Worm (Caenorhabditis elegans) whole organism, mixed stage, embryonic: ENCODE data around the gene fum-1.
A peak's percentile ranks its signal among the peaks of the same experiment; 100 is the strongest.

Experiments used
- cnd-1 ChIP-seq: fragments of 200-800 bp; sonication (Bioruptor generic); optimal IDR thresholded peaks from 2 replicates; lab custom pipeline; 2018; ENCODE audit warnings: mild to moderate bottlenecking, missing genetic modification characterization, missing compliant biosample characterization
- elt-1 ChIP-seq: sonication (generic microtip); optimal IDR thresholded peaks from 2 replicates; lab custom pipeline; 2017; ENCODE audit warnings: missing genetic modification characterization, mild to moderate bottlenecking, missing compliant biosample characterization, antibody characterized with exemption, moderate library complexity, borderline replicate concordance; ENCODE audit not compliant: insufficient read depth
- elt-3 ChIP-seq: fragments of 150-350 bp; optimal IDR thresholded peaks from 2 replicates; lab custom pipeline; 2014; ENCODE audit warnings: missing biosample characterization, missing genetic modification characterization
- hlh-1 ChIP-seq: fragments of 150-350 bp; optimal IDR thresholded peaks from 2 replicates; lab custom pipeline; 2014; ENCODE audit warnings: missing biosample characterization, missing genetic modification reagents, missing genetic modification characterization
- lin-32 ChIP-seq: fragments of 200-800 bp; sonication (Bioruptor generic); optimal IDR thresholded peaks from 2 replicates; lab custom pipeline; 2018; ENCODE audit warnings: mild to moderate bottlenecking, missing genetic modification characterization, missing compliant biosample characterization
- nhr-76 ChIP-seq: sonication (generic microtip); optimal IDR thresholded peaks from 2 replicates; lab custom pipeline; 2017; ENCODE audit warnings: missing biosample characterization, missing genetic modification characterization
- sem-2 ChIP-seq: fragments of 200-800 bp; sonication (Bioruptor generic); optimal IDR thresholded peaks from 2 replicates; lab custom pipeline; 2018; ENCODE audit warnings: mild to moderate bottlenecking, missing genetic modification characterization, missing compliant biosample characterization
- unc-62 ChIP-seq: fragments of 150-350 bp; optimal IDR thresholded peaks from 2 replicates; lab custom pipeline; 2014; ENCODE audit warnings: missing biosample characterization, missing genetic modification reagents, missing genetic modification characterization

The fum-1 gene

DNA sequence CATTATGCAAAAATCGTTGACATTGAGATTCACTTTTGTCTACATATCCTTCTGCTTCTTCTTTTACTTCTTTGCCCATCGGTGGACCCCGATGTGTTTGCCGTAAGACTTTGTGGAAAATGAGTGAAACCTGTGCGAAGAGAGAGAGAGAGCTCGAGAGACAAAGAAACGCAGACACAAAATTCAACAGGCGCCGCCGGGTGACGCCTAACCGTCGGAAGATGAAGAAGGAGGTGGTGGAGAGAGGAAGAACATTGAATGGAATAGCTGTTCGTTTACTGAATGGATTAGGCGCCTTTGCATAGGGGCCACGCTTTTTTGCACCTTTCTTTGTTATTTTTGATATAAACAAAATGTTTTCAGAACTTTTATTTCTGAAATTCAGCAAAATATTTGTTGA is 41.6 kb downstream of the fum-1 start:
- TF ChIP-seq elt-1 (tag; lab: Kevin White, UChicago) (no peak), nhr-76 (tag; lab: Kevin White, UChicago) (no peak), elt-3 (tag; lab: Kevin White, UChicago) (no peak), hlh-1 (tag; lab: Kevin White, UChicago) (peak; percentile 34), unc-62 (no peak)

DNA sequence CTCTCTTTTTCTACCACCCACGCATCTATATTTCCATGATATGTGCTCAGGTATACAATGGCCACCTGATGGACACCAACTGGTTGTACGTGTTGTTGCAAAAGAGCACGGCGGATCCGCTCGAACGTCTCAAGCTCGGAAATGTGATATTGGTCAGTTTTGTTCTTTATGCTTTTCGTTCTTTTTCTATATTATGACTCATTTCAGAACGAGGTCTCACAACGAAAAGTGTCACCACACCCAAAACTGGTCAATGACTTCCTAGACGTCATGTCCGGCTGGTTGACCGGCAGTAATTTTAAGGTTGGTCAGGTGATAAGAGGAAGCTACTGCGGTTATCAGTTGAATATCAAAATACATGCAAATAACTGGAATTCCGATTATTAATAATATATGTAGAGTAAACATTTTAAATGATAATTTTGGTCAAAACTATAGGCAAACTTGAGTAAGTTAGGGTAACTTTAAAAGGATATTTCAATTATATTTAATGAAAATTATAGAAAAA is 42.8 kb downstream of the fum-1 start, which contains the start of gene cls-1:
Gene cls-1, plus strand, starts transcription at position 51 of the 508 bp plus-strand sequence.
- TF ChIP-seq elt-3 (tag; lab: Kevin White, UChicago) (no peak), cnd-1 (no peak), lin-32 (GFP tag; lab: Kevin White, UChicago) (no peak), sem-2 (GFP tag; lab: Kevin White, UChicago) (no peak)
